Worm (Caenorhabditis elegans): ENCODE measurements around the gene kbp-3.

kbp-3 gene

ce11 chrII:14361719-14362118 is 28.2 kb downstream of the kbp-3 start, which contains the start of gene tebp-1:
Gene tebp-1, plus strand, starts transcription at chrII:14362019.
- TF ChIP-seq egl-27 (tag; optimal IDR thresholded peaks at IDR 0.05) (no peak), mdl-1 (tag; optimal IDR thresholded peaks at IDR 0.05) (no peak), nhr-77 (tag; optimal IDR thresholded peaks at IDR 0.05) (no peak), nhr-11 (tag; optimal IDR thresholded peaks at IDR 0.05) (no peak), ama-1 (optimal IDR thresholded peaks at IDR 0.05) (no peak), jun-1 (tag; optimal IDR thresholded peaks at IDR 0.05) (no peak), zag-1 (tag; optimal IDR thresholded peaks at IDR 0.05) (no peak), hmg-11 (tag; optimal IDR thresholded peaks at IDR 0.05) (no peak), ceh-16 (tag; optimal IDR thresholded peaks at IDR 0.05) (no peak), nhr-23 (tag; optimal IDR thresholded peaks at IDR 0.05) (no peak), egl-5 (tag; optimal IDR thresholded peaks at IDR 0.05) (no peak), tbx-2 (tag; optimal IDR thresholded peaks at IDR 0.05) (no peak), skn-1 (tag; optimal IDR thresholded peaks at IDR 0.05) (no peak), fkh-10 (GFP tag; optimal IDR thresholded peaks at IDR 0.05) (no peak), ZK546.5 (tag; optimal IDR thresholded peaks at IDR 0.05) (no peak), sea-2 (GFP tag; optimal IDR thresholded peaks at IDR 0.05) (no peak)

- no peak for TF ChIP-seq nhr-77 (tag; optimal IDR thresholded peaks at IDR 0.05)
- no peak for TF ChIP-seq egl-27 (tag; optimal IDR thresholded peaks at IDR 0.05)
- no peak for TF ChIP-seq ama-1 (optimal IDR thresholded peaks at IDR 0.05)
- no peak for TF ChIP-seq mdl-1 (tag; optimal IDR thresholded peaks at IDR 0.05)
- no peak for TF ChIP-seq egl-5 (tag; optimal IDR thresholded peaks at IDR 0.05)
- TF ChIP-seq fkh-10 (GFP tag; optimal IDR thresholded peaks at IDR 0.05), result no peak
- TF ChIP-seq ZK546.5 (tag; optimal IDR thresholded peaks at IDR 0.05), result no peak
- no peak for TF ChIP-seq nhr-12 (tag; optimal IDR thresholded peaks at IDR 0.05)
- no peak for TF ChIP-seq R02D3.7 (tag; optimal IDR thresholded peaks at IDR 0.05)
- TF ChIP-seq hmg-11 (tag; optimal IDR thresholded peaks at IDR 0.05), result no peak
- TF ChIP-seq ceh-28 (tag; optimal IDR thresholded peaks at IDR 0.05), result no peak
- no peak for TF ChIP-seq ceh-16 (tag; optimal IDR thresholded peaks at IDR 0.05)
- TF ChIP-seq nhr-237 (tag; optimal IDR thresholded peaks at IDR 0.05), result no peak
These were observed 29.2 kb downstream of the kbp-3 start for ce11 chrII:14360675-14361074.

- TF ChIP-seq nhr-76 (tag; optimal IDR thresholded peaks at IDR 0.05) (no peak), egl-27 (tag; optimal IDR thresholded peaks at IDR 0.05) (no peak), nhr-28 (tag; optimal IDR thresholded peaks at IDR 0.05) (no peak), elt-3 (tag; optimal IDR thresholded peaks at IDR 0.05) (no peak), jun-1 (tag; optimal IDR thresholded peaks at IDR 0.05) (no peak), sea-2 (GFP tag; optimal IDR thresholded peaks at IDR 0.05) (no peak), skn-1 (tag; optimal IDR thresholded peaks at IDR 0.05) (no peak), pha-4 (tag; optimal IDR thresholded peaks at IDR 0.05) (no peak), unc-39 (tag; optimal IDR thresholded peaks at IDR 0.05) (no peak), tbx-2 (tag; optimal IDR thresholded peaks at IDR 0.05) (no peak), pqm-1 (tag; optimal IDR thresholded peaks at IDR 0.05) (no peak), ceh-9 (tag; optimal IDR thresholded peaks at IDR 0.05) (no peak), daf-12 (tag; optimal IDR thresholded peaks at IDR 0.05) (no peak)
These were observed 30.9 kb downstream of the kbp-3 start for ce11 chrII:14359007-14359406.

ce11 chrII:14357936-14358416 is 31.9 kb downstream of the kbp-3 start, which contains the start of the genes agl-1 and pfs-2:
Gene agl-1, minus strand, starts transcription at chrII:14358113.
Gene pfs-2, plus strand, starts transcription at chrII:14358366.
- peak; percentile 65 for TF ChIP-seq nhr-23 (tag; optimal IDR thresholded peaks at IDR 0.05)
- no peak for TF ChIP-seq ceh-16 (tag; optimal IDR thresholded peaks at IDR 0.05)
- peak; percentile 37 for TF ChIP-seq mdl-1 (tag; optimal IDR thresholded peaks at IDR 0.05)
- no peak for TF ChIP-seq egl-5 (tag; optimal IDR thresholded peaks at IDR 0.05)
- TF ChIP-seq fkh-2 (tag; optimal IDR thresholded peaks at IDR 0.05), result no peak
- no peak for TF ChIP-seq ztf-4 (tag; optimal IDR thresholded peaks at IDR 0.05)
- TF ChIP-seq sea-2 (GFP tag; optimal IDR thresholded peaks at IDR 0.05), result no peak
- TF ChIP-seq lin-15B (tag; optimal IDR thresholded peaks at IDR 0.05), result peak; percentile 83
- no peak for TF ChIP-seq pqm-1 (tag; optimal IDR thresholded peaks at IDR 0.05)
- TF ChIP-seq unc-39 (tag; optimal IDR thresholded peaks at IDR 0.05), result no peak
- peak; percentile 66 for TF ChIP-seq lin-39 (tag; optimal IDR thresholded peaks at IDR 0.05)
- TF ChIP-seq nhr-28 (tag; optimal IDR thresholded peaks at IDR 0.05), result no peak
- TF ChIP-seq nfya-1 (tag; optimal IDR thresholded peaks at IDR 0.05; ENCODE audit: insufficient read depth), result peak; percentile 80
- TF ChIP-seq R02D3.7 (tag; optimal IDR thresholded peaks at IDR 0.05), result peak; percentile 60
- no peak for TF ChIP-seq fkh-10 (GFP tag; optimal IDR thresholded peaks at IDR 0.05)
- no peak for TF ChIP-seq elt-1 (tag; optimal IDR thresholded peaks at IDR 0.05)
- peak; percentile 84 for TF ChIP-seq snpc-4 (tag; optimal IDR thresholded peaks at IDR 0.05)
- TF ChIP-seq tbx-2 (tag; optimal IDR thresholded peaks at IDR 0.05), result no peak
- no peak for TF ChIP-seq ceh-9 (tag; optimal IDR thresholded peaks at IDR 0.05)
- no peak for TF ChIP-seq aly-2 (tag; optimal IDR thresholded peaks at IDR 0.05)
- peak; percentile 2 for TF ChIP-seq nhr-77 (tag; optimal IDR thresholded peaks at IDR 0.05)
- TF ChIP-seq fos-1 (tag; optimal IDR thresholded peaks at IDR 0.05), result no peak
- no peak for TF ChIP-seq unc-62 (GFP tag; optimal IDR thresholded peaks at IDR 0.05)
- no peak for TF ChIP-seq ZK546.5 (tag; optimal IDR thresholded peaks at IDR 0.05)
- TF ChIP-seq elt-2 (tag; optimal IDR thresholded peaks at IDR 0.05), result peak; percentile 25
- TF ChIP-seq ceh-82 (tag; optimal IDR thresholded peaks at IDR 0.05), result no peak
- no peak for TF ChIP-seq ztf-11 (tag; optimal IDR thresholded peaks at IDR 0.05)
- no peak for TF ChIP-seq nhr-237 (tag; optimal IDR thresholded peaks at IDR 0.05)
- TF ChIP-seq daf-12 (tag; optimal IDR thresholded peaks at IDR 0.05), result no peak
- peak; percentile 21 for TF ChIP-seq nhr-25 (tag; optimal IDR thresholded peaks at IDR 0.05)
- no peak for TF ChIP-seq nhr-11 (tag; optimal IDR thresholded peaks at IDR 0.05)
- peak; percentile 77 for TF ChIP-seq pha-4 (tag; optimal IDR thresholded peaks at IDR 0.05)
- no peak for TF ChIP-seq ama-1 (optimal IDR thresholded peaks at IDR 0.05)
- no peak for TF ChIP-seq nhr-12 (tag; optimal IDR thresholded peaks at IDR 0.05)
- no peak for TF ChIP-seq eor-1 (tag; optimal IDR thresholded peaks at IDR 0.05)
- peak; percentile 0 for TF ChIP-seq nhr-43 (tag; optimal IDR thresholded peaks at IDR 0.05; ENCODE audit: poor library complexity, severe bottlenecking)
